Fruit fly (Drosophila melanogaster) S2 (cell line): ENCODE measurements around the gene CG42869.

Source experiments
- CG8478 ChIP-seq: fragments of >200 bp; optimal IDR thresholded peaks from 2 replicates; lab custom pipeline; 2018
- CTCF ChIP-seq, 2 experiments: fragments of >200 bp; optimal IDR thresholded peaks; 2 replicates each; lab custom pipeline; 2018

dm6 chr3R:21730955-21731354 lies 5.7 kb downstream of the CG42869 start:
- TF ChIP-seq CG8478 (lab: Kevin White, UChicago) (no peak), CTCF (optimal IDR thresholded peaks at IDR 0.05; lab: Kevin White, UChicago) (no peak)
